Worm (Caenorhabditis elegans) whole organism, L4/young adult: ENCODE data around the gene D2023.1.

Experiments
- W03F9.2 ChIP-seq: fragments of 150-350 bp; optimal IDR thresholded peaks from 2 replicates; lab custom pipeline; 2014; ENCODE audit warnings: missing biosample characterization, missing genetic modification characterization
- dao-5 ChIP-seq: sonication (generic microtip); optimal IDR thresholded peaks from 2 replicates; lab custom pipeline; 2016; ENCODE audit warnings: missing genotype, missing genetic modification characterization, moderate library complexity, missing compliant biosample characterization
- him-1 ChIP-seq: sonication (generic microtip); optimal IDR thresholded peaks from 2 replicates; lab custom pipeline; 2016; ENCODE audit warnings: missing genotype, missing genetic modification reagents, missing genetic modification characterization, missing compliant biosample characterization

ce11 chrV:11802508-11802907 is 13.2 kb downstream of the D2023.1 start:
- TF ChIP-seq him-1 (tag; lab: Kevin White, UChicago) (no peak), W03F9.2 (tag; lab: Kevin White, UChicago) (no peak), dao-5 (tag; lab: Kevin White, UChicago) (no peak)
